Worm (Caenorhabditis elegans): ENCODE data around the gene C49H3.4.

DNA sequence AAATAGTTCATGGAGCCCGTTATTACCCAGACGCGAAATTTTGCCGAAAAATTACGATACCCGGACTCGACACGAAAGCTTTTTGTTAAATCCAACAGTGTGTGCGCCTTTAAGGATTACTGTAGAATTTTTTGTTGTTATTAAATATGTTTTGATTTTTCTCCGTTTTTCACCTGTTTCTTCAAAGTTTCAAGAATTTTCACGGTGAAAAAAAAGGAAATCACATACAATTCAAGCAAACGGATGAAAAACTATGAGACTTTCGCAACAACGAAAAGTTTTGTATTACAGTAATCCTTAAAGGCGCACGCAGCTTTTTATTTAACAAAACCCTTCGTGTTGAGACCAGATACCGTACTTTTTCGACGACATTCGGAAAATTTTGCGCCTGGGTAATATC is 38.9 kb downstream of the C49H3.4 start:
- TF ChIP-seq him-1 (tag; optimal IDR thresholded peaks at IDR 0.05) (no peak), W03F9.2 (tag; optimal IDR thresholded peaks at IDR 0.05) (no peak)
